Fruit fly (Drosophila melanogaster): Measurements from ENCODE around the gene Grip71.

Grip71 gene

dm6 chr2L:18676948-18677820 lies 31.5 kb upstream of the Grip71 start, which contains the start of the genes Mst36Fa and CG31751 (continued):
- TF ChIP-seq CG5180 (GFP tag; optimal IDR thresholded peaks at IDR 0.05) (peak; percentile 80), MBD-R2 (GFP tag; IDR thresholded peaks at IDR 0.05) (peak; percentile 81), ken (GFP tag; IDR thresholded peaks at IDR 0.05) (peak; percentile 4; the same call in 1 of the 3 replicates), fd102C (GFP tag; optimal IDR thresholded peaks at IDR 0.05) (no peak), chif (GFP tag; optimal IDR thresholded peaks at IDR 0.05) (peak; percentile 42 to 75), tgo (GFP tag; IDR thresholded peaks at IDR 0.05) (peak; percentile 28; the same call in 1 of the 3 replicates), CG7357 (GFP tag; IDR thresholded peaks at IDR 0.05) (no peak), zfh2 (GFP tag; optimal IDR thresholded peaks at IDR 0.05) (peak; percentile 31), CG6272 (GFP tag; IDR thresholded peaks at IDR 0.05) (no peak), Opbp (GFP tag; IDR thresholded peaks at IDR 0.05; ENCODE audit: partially characterized antibody) (0 out of 3 replicates have a peak, but pooled peaks have one; percentile 32), dmrt99B (tag; optimal IDR thresholded peaks at IDR 0.05) (peak; percentile 79), kay (GFP tag; optimal IDR thresholded peaks at IDR 0.05) (peak; percentile 28), CG4328 (GFP tag; optimal IDR thresholded peaks at IDR 0.05) (peak; percentile 84), lov (optimal IDR thresholded peaks at IDR 0.05) (no peak), lov (GFP tag; IDR thresholded peaks at IDR 0.05) (0 out of 3 replicates have a peak, but pooled peaks have one; percentile 50), CG14441 (GFP tag; IDR thresholded peaks at IDR 0.05) (peak; percentile 62), cg (GFP tag; optimal IDR thresholded peaks at IDR 0.05) (peak; percentile 87), pan (optimal IDR thresholded peaks at IDR 0.05) (no peak), pan (GFP tag; optimal IDR thresholded peaks at IDR 0.05 in 1 of 2, IDR thresholded peaks at IDR 0.05 in 1 of 2) (peak in 1 of 2 experiments; percentile 60), CG14965 (GFP tag; optimal IDR thresholded peaks at IDR 0.05; ENCODE audit: borderline replicate concordance) (peak; percentile 67), Tbp (GFP tag; optimal IDR thresholded peaks at IDR 0.05) (no peak), D (optimal IDR thresholded peaks at IDR 0.05) (no peak), D (GFP tag; optimal IDR thresholded peaks at IDR 0.05) (peak; percentile 83), D19A (tag; optimal IDR thresholded peaks at IDR 0.05) (peak; percentile 51), Dfd (GFP tag; optimal IDR thresholded peaks at IDR 0.05) (no peak), br (optimal IDR thresholded peaks at IDR 0.05) (no peak), CG34224 (GFP tag; IDR thresholded peaks at IDR 0.05; ENCODE audit: partially characterized antibody) (peak; percentile 34; the same call in 2 of the 3 replicates), insv (GFP tag; optimal IDR thresholded peaks at IDR 0.05) (peak in 1 of 2 experiments; percentile 66), CG8944 (GFP tag; optimal IDR thresholded peaks at IDR 0.05) (peak; percentile 63), seq (GFP tag; IDR thresholded peaks at IDR 0.05) (peak; percentile 77), H2.0 (GFP tag; IDR thresholded peaks at IDR 0.05) (no peak), CG7987 (GFP tag; optimal IDR thresholded peaks at IDR 0.05) (peak; percentile 92), CG10979 (tag; optimal IDR thresholded peaks at IDR 0.05) (peak; percentile 40), CG6765 (GFP tag; optimal IDR thresholded peaks at IDR 0.05) (peak; percentile 87), Sox102F (GFP tag; optimal IDR thresholded peaks at IDR 0.05) (peak; percentile 67), CG12769 (tag; optimal IDR thresholded peaks at IDR 0.05) (peak; percentile 89), CG2678 (tag; optimal IDR thresholded peaks at IDR 0.05) (peak; percentile 87), Fer2 (tag; optimal IDR thresholded peaks at IDR 0.05) (peak; percentile 61), Hmx (GFP tag; optimal IDR thresholded peaks at IDR 0.05) (peak; percentile 9), ftz-f1 (GFP tag; optimal IDR thresholded peaks at IDR 0.05) (peak; percentile 72), disco-r (GFP tag; optimal IDR thresholded peaks at IDR 0.05) (peak; percentile 77), lola (GFP tag; optimal IDR thresholded peaks at IDR 0.05) (peak in 1 of 3 experiments; percentile 34), CG9876 (GFP tag; optimal IDR thresholded peaks at IDR 0.05) (peak; percentile 50), al (GFP tag; IDR thresholded peaks at IDR 0.05) (no peak), CG9932 (GFP tag; IDR thresholded peaks at IDR 0.05) (peak; percentile 32; the same call in 1 of the 2 replicates), CG12659 (GFP tag; optimal IDR thresholded peaks at IDR 0.05) (peak; percentile 88), CG15514 (GFP tag; optimal IDR thresholded peaks at IDR 0.05) (peak; percentile 89), CG13775 (GFP tag; optimal IDR thresholded peaks at IDR 0.05) (peak; percentile 43), CG31388 (GFP tag; optimal IDR thresholded peaks at IDR 0.05) (no peak)
